Fruit fly (Drosophila melanogaster) whole organism, wandering third instar larva: ENCODE results near the gene Ugt303B1.

Experiments used
- CG32264 ChIP-seq: fragments of 200-800 bp; sonication (Bioruptor generic); optimal IDR thresholded peaks from 2 replicates; lab custom pipeline; 2016; ENCODE audit warnings: missing biosample characterization, missing genetic modification characterization
- Myc ChIP-seq: fragments of >200 bp; optimal IDR thresholded peaks from 2 replicates; lab custom pipeline; 2017
- N ChIP-seq: fragments of >200 bp; optimal IDR thresholded peaks from 2 replicates; lab custom pipeline; 2018; ENCODE audit warnings: missing biosample characterization, missing external identifiers, missing genetic modification characterization
- OdsH ChIP-seq: fragments of 200-800 bp; sonication (Bioruptor generic); optimal IDR thresholded peaks from 2 replicates; lab custom pipeline; 2016; ENCODE audit warnings: missing biosample characterization, mild to moderate bottlenecking, missing genetic modification characterization
- fru ChIP-seq: fragments of 200-800 bp; sonication (Bioruptor generic); optimal IDR thresholded peaks from 3 replicates; lab custom pipeline; 2016; ENCODE audit warnings: missing biosample characterization, mild to moderate bottlenecking, missing genetic modification characterization
- h ChIP-seq: fragments of 200-800 bp; sonication (Bioruptor generic); optimal IDR thresholded peaks from 3 replicates; lab custom pipeline; 2016; ENCODE audit warnings: missing biosample characterization, mild to moderate bottlenecking, missing genetic modification characterization
- lola ChIP-seq: fragments of >200 bp; optimal IDR thresholded peaks from 2 replicates; lab custom pipeline; 2017; ENCODE audit warnings: missing biosample characterization, missing genetic modification characterization
- psq ChIP-seq: fragments of 200-800 bp; sonication (Bioruptor generic); optimal IDR thresholded peaks from 3 replicates; lab custom pipeline; 2017; ENCODE audit warnings: missing biosample characterization, mild to moderate bottlenecking, missing genetic modification characterization, moderate library complexity
- sv ChIP-seq: fragments of 200-800 bp; sonication (Bioruptor generic); optimal IDR thresholded peaks from 3 replicates; lab custom pipeline; 2016; ENCODE audit warnings: missing biosample characterization, missing genetic modification characterization
- usp ChIP-seq: fragments of >200 bp; optimal IDR thresholded peaks from 2 replicates; lab custom pipeline; 2017; ENCODE audit warnings: missing biosample characterization, missing genetic modification characterization

dm6 chr3R:23509408-23509940, 27.0 kb downstream of the Ugt303B1 start:
- no peak for TF ChIP-seq h (GFP tag; lab: Kevin White, UChicago)
- TF ChIP-seq fru (GFP tag; lab: Kevin White, UChicago): no peak
- TF ChIP-seq Myc (lab: Kevin White, UChicago): no peak
- no peak for TF ChIP-seq usp (GFP tag; lab: Kevin White, UChicago)
- no peak for TF ChIP-seq N (GFP tag; lab: Kevin White, UChicago)
- TF ChIP-seq lola (GFP tag; lab: Kevin White, UChicago): no peak
- TF ChIP-seq sv: no peak
- TF ChIP-seq CG32264: no peak
- no peak for TF ChIP-seq psq (GFP tag; lab: Kevin White, UChicago)
- TF ChIP-seq OdsH (GFP tag; lab: Kevin White, UChicago): no peak
